Worm (Caenorhabditis elegans) whole organism, L3 larva: ENCODE data around the gene C33F10.11.

ENCODE experiments used
- aly-2 ChIP-seq: fragments of 150-350 bp; optimal IDR thresholded peaks from 2 replicates; lab custom pipeline; 2014; ENCODE audit warnings: missing biosample characterization, missing genetic modification characterization
- elt-2 ChIP-seq: sonication (generic microtip); optimal IDR thresholded peaks from 2 replicates; lab custom pipeline; 2016; ENCODE audit warnings: missing genetic modification reagents, mild to moderate bottlenecking, missing genetic modification characterization, missing compliant biosample characterization
- fkh-10 ChIP-seq: sonication (generic microtip); optimal IDR thresholded peaks from 2 replicates; lab custom pipeline; 2017; ENCODE audit warnings: missing biosample characterization, missing genetic modification reagents, missing genetic modification characterization
- nhr-77 ChIP-seq: fragments of 150-350 bp; optimal IDR thresholded peaks from 2 replicates; lab custom pipeline; 2014; ENCODE audit warnings: missing biosample characterization, missing genetic modification characterization
- pha-4 ChIP-seq: fragments of 150-350 bp; optimal IDR thresholded peaks from 2 replicates; lab custom pipeline; 2014; ENCODE audit warnings: missing biosample characterization, missing genetic modification reagents, missing genetic modification characterization
- pqm-1 ChIP-seq: fragments of 150-350 bp; optimal IDR thresholded peaks from 2 replicates; lab custom pipeline; 2017; ENCODE audit warnings: missing biosample characterization, missing genetic modification characterization, inconsistent platforms
- skn-1 ChIP-seq: fragments of 150-350 bp; optimal IDR thresholded peaks from 2 replicates; lab custom pipeline; 2014; ENCODE audit warnings: missing biosample characterization, missing genetic modification characterization
- unc-39 ChIP-seq: sonication (generic microtip); optimal IDR thresholded peaks from 4 replicates; lab custom pipeline; 2017; ENCODE audit warnings: missing biosample characterization, missing genetic modification characterization
- zag-1 ChIP-seq: fragments of 150-350 bp; optimal IDR thresholded peaks from 2 replicates; lab custom pipeline; 2014; ENCODE audit warnings: missing biosample characterization, missing genetic modification characterization

DNA sequence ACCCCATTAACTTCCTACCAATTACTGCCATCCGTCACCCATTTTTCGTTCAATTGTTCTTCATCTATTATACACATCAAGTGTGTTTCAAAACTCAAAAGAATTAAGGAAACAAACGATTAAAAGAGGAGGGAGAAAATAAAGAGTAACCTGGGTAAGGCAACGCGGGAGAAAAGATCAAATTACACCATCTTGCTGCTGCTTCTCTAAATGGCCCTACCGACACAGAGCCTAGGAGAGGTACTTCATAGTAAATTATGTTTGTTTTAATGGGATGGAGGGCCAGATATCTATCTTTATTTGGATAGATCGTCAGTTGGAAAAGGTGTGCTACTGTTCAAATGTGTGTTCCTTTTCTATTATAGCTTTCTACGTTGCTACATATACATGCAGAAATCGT is 19.3 kb downstream of the C33F10.11 start:
- no peak for TF ChIP-seq unc-39 (tag; lab: Kevin White, UChicago)
- TF ChIP-seq fkh-10 (GFP tag; lab: Kevin White, UChicago): no peak
- no peak for TF ChIP-seq nhr-77 (tag; lab: Kevin White, UChicago)
- TF ChIP-seq skn-1 (tag; lab: Kevin White, UChicago): no peak
- TF ChIP-seq zag-1: no peak
- TF ChIP-seq pqm-1 (tag; lab: Kevin White, UChicago): no peak
- TF ChIP-seq elt-2: no peak
- no peak for TF ChIP-seq aly-2 (tag; lab: Kevin White, UChicago)
- no peak for TF ChIP-seq pha-4 (tag; lab: Kevin White, UChicago)
